Worm (Caenorhabditis elegans): ENCODE data around the gene F26A1.3.

DNA sequence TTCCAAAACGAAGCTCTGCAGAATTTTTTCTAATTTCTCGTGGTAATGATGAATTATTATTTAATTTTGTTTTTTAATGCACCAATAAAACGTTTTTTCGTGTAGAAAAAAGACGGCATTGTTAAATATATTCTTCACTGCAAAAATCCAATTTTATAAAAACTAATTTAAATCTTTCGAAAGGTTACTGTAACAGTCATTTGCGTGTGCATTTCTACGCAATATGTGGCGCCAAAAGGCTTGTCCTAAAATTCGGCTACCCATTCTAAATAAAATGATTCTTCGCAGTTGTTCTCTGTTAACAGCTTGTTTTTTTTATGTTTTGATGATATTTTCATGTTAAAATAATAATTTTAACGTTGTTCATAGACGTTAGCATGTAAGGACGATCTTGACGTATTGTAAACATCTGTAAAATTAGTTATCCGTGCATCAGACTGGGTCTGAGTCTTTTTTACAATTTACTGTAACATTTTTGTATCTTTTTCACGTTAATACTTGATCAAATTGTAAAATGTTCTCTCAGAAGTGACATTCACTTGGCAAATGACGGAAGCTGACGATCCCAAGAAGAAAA is 34.1 kb upstream of the F26A1.3 start, which contains the start of gene mip-1:
- TF ChIP-seq nhr-237 (tag; optimal IDR thresholded peaks at IDR 0.05) (no peak), egl-27 (tag; optimal IDR thresholded peaks at IDR 0.05) (no peak), mdl-1 (tag; optimal IDR thresholded peaks at IDR 0.05) (no peak), mbf-1 (tag; optimal IDR thresholded peaks at IDR 0.05) (no peak)

Measured in whole organism, L2 larva.